Fruit fly (Drosophila melanogaster): ENCODE results near the gene dbf.

Gene dbf

dm6 chr2L:10701499-10702062 is 50.2 kb downstream of the dbf start, which contains the start of gene Lip1:
Lip1 (minus strand) TSS chr2L:10701544.
- no peak for TF ChIP-seq CG14655 (GFP tag; optimal IDR thresholded peaks at IDR 0.05)
- TF ChIP-seq CG32121 (GFP tag; IDR thresholded peaks at IDR 0.05) = no peak
- TF ChIP-seq CG4496 (GFP tag; IDR thresholded peaks at IDR 0.05) = no peak
- TF ChIP-seq CG9948 (tag; optimal IDR thresholded peaks at IDR 0.05) = no peak
- TF ChIP-seq Pif1A (GFP tag; optimal IDR thresholded peaks at IDR 0.05) = no peak
- TF ChIP-seq Snoo (tag; optimal IDR thresholded peaks at IDR 0.05) = no peak
- TF ChIP-seq EcR (GFP tag; optimal IDR thresholded peaks at IDR 0.05) = no peak
- TF ChIP-seq CG8301 (tag; optimal IDR thresholded peaks at IDR 0.05) = no peak
- TF ChIP-seq CG8159 (tag; optimal IDR thresholded peaks at IDR 0.05) = no peak
- TF ChIP-seq CG12605 (GFP tag; IDR thresholded peaks at IDR 0.05) = no peak
- no peak for TF ChIP-seq D1 (tag; optimal IDR thresholded peaks at IDR 0.05)
- TF ChIP-seq Ets98B (GFP tag; IDR thresholded peaks at IDR 0.05) = no peak
- TF ChIP-seq rn (GFP tag; IDR thresholded peaks at IDR 0.05) = no peak
- TF ChIP-seq CG13204 (GFP tag; optimal IDR thresholded peaks at IDR 0.05) = no peak
- TF ChIP-seq CG34367 (tag; optimal IDR thresholded peaks at IDR 0.05) = no peak
- TF ChIP-seq gl (tag; optimal IDR thresholded peaks at IDR 0.05) = no peak
- no peak for TF ChIP-seq CG15710 (tag; optimal IDR thresholded peaks at IDR 0.05)
- no peak for TF ChIP-seq CG10348 (GFP tag; IDR thresholded peaks at IDR 0.05)
- no peak for TF ChIP-seq Pif1B (GFP tag; optimal IDR thresholded peaks at IDR 0.05)

dm6 chr2L:10703281-10703680 is 51.9 kb downstream of the dbf start, which contains the start of gene CG6415:
CG6415 (plus strand) TSS chr2L:10703621.
- TF ChIP-seq CG8301 (tag; optimal IDR thresholded peaks at IDR 0.05) (peak; percentile 56), rn (GFP tag; IDR thresholded peaks at IDR 0.05) (0 out of 2 replicates have a peak, but pooled peaks have one; percentile 13), CG12605 (GFP tag; IDR thresholded peaks at IDR 0.05) (peak; percentile 54; the same call in 1 of the 2 replicates), D1 (tag; optimal IDR thresholded peaks at IDR 0.05) (no peak), CG34367 (tag; optimal IDR thresholded peaks at IDR 0.05) (no peak), CG9948 (tag; optimal IDR thresholded peaks at IDR 0.05) (no peak), CG4496 (GFP tag; IDR thresholded peaks at IDR 0.05) (peak; percentile 82), CG15710 (tag; optimal IDR thresholded peaks at IDR 0.05) (no peak), CG13204 (GFP tag; optimal IDR thresholded peaks at IDR 0.05) (no peak), gl (tag; optimal IDR thresholded peaks at IDR 0.05) (no peak), fd96Ca (GFP tag; IDR thresholded peaks at IDR 0.05) (peak; percentile 69), CG10348 (GFP tag; IDR thresholded peaks at IDR 0.05) (no peak), EcR (GFP tag; optimal IDR thresholded peaks at IDR 0.05) (no peak), Pif1A (GFP tag; optimal IDR thresholded peaks at IDR 0.05) (peak; percentile 25), CG14655 (GFP tag; optimal IDR thresholded peaks at IDR 0.05) (peak; percentile 58), Ets98B (GFP tag; IDR thresholded peaks at IDR 0.05) (peak; percentile 76), CG17806 (tag; optimal IDR thresholded peaks at IDR 0.05) (no peak), CG32121 (GFP tag; IDR thresholded peaks at IDR 0.05) (peak; percentile 85)

Data from whole organism, pupa.